Worm (Caenorhabditis elegans): ENCODE data around the gene str-252.

The str-252 gene

DNA sequence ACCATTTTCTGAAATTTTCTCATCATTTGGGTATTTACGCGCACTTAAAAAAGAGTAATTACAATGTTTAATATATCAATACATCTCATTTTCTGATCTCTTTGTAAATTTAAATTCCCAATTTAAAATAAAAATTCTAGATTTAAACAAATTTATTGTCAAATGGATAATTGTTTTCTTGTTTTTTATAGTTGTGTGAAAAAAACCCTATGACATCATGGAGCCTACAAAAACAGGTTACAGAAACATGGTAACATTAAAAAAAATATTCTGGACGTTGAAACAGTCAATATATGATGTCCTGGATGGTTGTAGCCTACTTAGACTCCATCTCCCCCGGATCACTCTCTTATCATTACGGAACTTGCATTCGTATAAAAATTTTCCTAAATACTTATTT lies 26.8 kb upstream of the str-252 start, which contains the start of gene spp-12:
spp-12 (plus strand) TSS at position 301 of the 400 bp plus-strand sequence.
- TF ChIP-seq C04F5.9 (tag; optimal IDR thresholded peaks at IDR 0.05) (no peak), efl-1 (optimal IDR thresholded peaks at IDR 0.05) (no peak), efl-1 (GFP tag; optimal IDR thresholded peaks at IDR 0.05 in 1 of 2) (peak in 1 of 2 experiments; percentile 6)

DNA sequence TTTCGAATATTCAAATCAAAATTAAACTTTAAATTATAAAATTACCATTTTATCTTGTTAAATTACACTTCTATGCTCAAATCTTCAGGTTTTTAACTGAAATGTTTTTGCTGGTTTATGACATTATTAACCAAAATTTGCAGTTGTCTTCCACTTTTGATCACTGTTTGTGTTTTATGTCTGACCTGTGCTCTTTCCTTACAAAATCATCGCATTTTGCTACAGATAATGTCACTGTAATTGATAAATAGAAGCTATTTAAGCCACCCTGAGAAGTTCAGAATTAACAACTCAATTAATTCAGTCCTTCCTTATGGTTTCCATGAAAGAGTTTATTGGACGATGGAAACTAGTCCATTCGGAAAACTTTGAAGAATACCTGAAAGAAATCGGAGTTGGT lies 25.8 kb upstream of the str-252 start, which contains the start of gene lbp-8:
lbp-8 (plus strand) TSS at position 301 of the 400 bp plus-strand sequence.
- TF ChIP-seq nhr-237 (tag; optimal IDR thresholded peaks at IDR 0.05) (no peak), unc-130 (tag; optimal IDR thresholded peaks at IDR 0.05) (no peak)

DNA sequence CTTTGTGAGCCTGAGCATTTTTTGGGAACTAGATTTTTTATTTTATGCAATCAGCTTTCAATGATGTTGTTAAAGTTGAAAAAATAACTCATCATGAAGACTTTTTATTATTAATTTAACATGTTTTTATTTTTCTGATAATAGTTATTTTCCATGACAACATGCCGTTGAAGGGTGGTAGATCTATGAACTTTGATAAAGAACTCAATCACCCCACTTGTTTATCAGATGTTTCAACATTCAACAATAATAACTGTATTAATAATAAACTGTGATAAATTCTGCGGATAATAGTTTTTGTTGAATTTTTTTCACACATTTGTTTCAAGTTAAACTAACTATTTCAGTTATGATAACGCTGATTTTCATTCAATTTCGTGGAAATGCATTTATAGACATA lies 24.8 kb upstream of the str-252 start:
- TF ChIP-seq lin-15B (tag; optimal IDR thresholded peaks at IDR 0.05) (no peak), ceh-63 (GFP tag; optimal IDR thresholded peaks at IDR 0.05) (no peak), fos-1 (tag; optimal IDR thresholded peaks at IDR 0.05) (no peak), dsc-1 (tag; optimal IDR thresholded peaks at IDR 0.05) (no peak), aly-2 (tag; optimal IDR thresholded peaks at IDR 0.05) (no peak), nhr-20 (tag; optimal IDR thresholded peaks at IDR 0.05) (peak; percentile 33), pqm-1 (tag; optimal IDR thresholded peaks at IDR 0.05) (no peak), nhr-71 (tag; optimal IDR thresholded peaks at IDR 0.05) (peak; percentile 40), zip-4 (GFP tag; optimal IDR thresholded peaks at IDR 0.05) (no peak), nhr-28 (tag; optimal IDR thresholded peaks at IDR 0.05) (no peak), ztf-11 (tag; optimal IDR thresholded peaks at IDR 0.05) (no peak), snpc-4 (tag; optimal IDR thresholded peaks at IDR 0.05) (no peak), mab-9 (GFP tag; IDR thresholded peaks at IDR 0.05) (no peak), elt-2 (tag; optimal IDR thresholded peaks at IDR 0.05) (peak; percentile 59), egl-27 (tag; optimal IDR thresholded peaks at IDR 0.05) (no peak), unc-62 (GFP tag; optimal IDR thresholded peaks at IDR 0.05) (no peak), pag-3 (tag; optimal IDR thresholded peaks at IDR 0.05; ENCODE audit: borderline replicate concordance, insufficient read depth) (no peak), pax-3 (tag; optimal IDR thresholded peaks at IDR 0.05) (no peak), nhr-19 (GFP tag; conservative IDR thresholded peaks at IDR 0.05) (0 out of 2 replicates have a peak, but pooled peaks have one; percentile 13), unc-98 (GFP tag; IDR thresholded peaks at IDR 0.05) (no peak), nhr-85 (tag) (peak; percentile 63), mdl-1 (tag; optimal IDR thresholded peaks at IDR 0.05) (no peak), ceh-90 (tag; optimal IDR thresholded peaks at IDR 0.05) (no peak), sptf-1 (tag; optimal IDR thresholded peaks at IDR 0.05) (no peak), alr-1 (tag; optimal IDR thresholded peaks at IDR 0.05; ENCODE audit: borderline replicate concordance) (no peak), fkh-10 (GFP tag; optimal IDR thresholded peaks at IDR 0.05) (no peak), efl-3 (GFP tag; optimal IDR thresholded peaks at IDR 0.05) (no peak), F16B12.6 (tag; optimal IDR thresholded peaks at IDR 0.05) (no peak)

DNA sequence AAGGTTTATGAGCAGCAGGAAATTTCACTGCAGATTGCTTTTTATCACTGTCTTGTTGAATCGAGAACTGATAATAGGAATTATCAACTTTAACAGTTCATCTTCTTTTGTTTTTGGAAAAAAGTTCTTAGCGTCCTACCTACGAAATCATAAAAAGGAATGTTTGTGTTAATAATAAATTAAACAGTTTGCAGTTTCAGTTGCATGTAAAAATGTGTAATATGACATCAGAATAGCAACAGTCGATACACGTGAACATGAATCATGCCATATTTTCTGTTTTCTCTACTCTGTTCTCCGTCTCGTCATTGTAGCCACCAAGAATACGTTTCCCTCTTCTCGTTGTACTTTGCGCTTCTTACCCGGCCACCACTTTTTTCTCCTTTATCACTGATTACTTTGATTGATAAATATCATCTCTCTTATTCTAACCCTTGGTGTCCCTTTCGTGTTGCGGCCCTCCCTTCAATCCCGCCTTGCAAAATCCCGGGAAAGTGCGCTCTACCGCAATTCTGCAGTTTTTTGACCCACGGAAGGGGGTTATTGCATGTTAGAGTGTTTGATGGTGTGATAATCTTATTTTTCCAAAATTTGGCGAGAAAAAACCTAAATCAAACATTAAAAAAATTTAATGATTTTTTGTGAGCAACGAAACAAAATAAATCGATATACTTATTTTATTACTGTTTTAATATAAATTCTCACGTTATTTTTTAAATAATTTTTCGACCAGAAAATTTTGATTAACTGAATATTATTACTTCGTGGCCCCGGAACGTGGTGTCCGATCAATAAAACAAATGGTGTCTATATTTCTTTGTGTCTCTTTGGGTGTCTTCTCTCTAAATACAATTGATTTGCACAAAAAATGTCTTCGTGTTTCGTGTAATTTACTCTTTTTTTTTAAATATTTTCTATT lies 23.6 kb upstream of the str-252 start, which contains the start of gene sptl-3:
sptl-3 (plus strand) TSS at position 869 of the 919 bp plus-strand sequence.
- TF ChIP-seq snu-23 (GFP tag; optimal IDR thresholded peaks at IDR 0.05) (peak; percentile 65), nhr-19 (GFP tag; conservative IDR thresholded peaks at IDR 0.05) (peak; percentile 53), mep-1 (tag; optimal IDR thresholded peaks at IDR 0.05) (peak; percentile 46), elt-2 (tag; optimal IDR thresholded peaks at IDR 0.05) (peak; percentile 77), blmp-1 (tag; optimal IDR thresholded peaks at IDR 0.05) (peak; percentile 83), lin-35 (GFP tag; optimal IDR thresholded peaks at IDR 0.05) (peak; percentile 23 to 57), ceh-8 (GFP tag; optimal IDR thresholded peaks at IDR 0.05) (no peak), lsy-2 (tag; optimal IDR thresholded peaks at IDR 0.05) (peak in 1 of 2 experiments; percentile 42), fkh-10 (GFP tag; optimal IDR thresholded peaks at IDR 0.05) (no peak), vab-15 (tag; optimal IDR thresholded peaks at IDR 0.05) (no peak), lin-14 (GFP tag; optimal IDR thresholded peaks at IDR 0.05) (peak; percentile 69), nhr-71 (tag; optimal IDR thresholded peaks at IDR 0.05) (peak; percentile 75), aly-2 (tag; optimal IDR thresholded peaks at IDR 0.05) (no peak), mdl-1 (tag; optimal IDR thresholded peaks at IDR 0.05) (peak in 1 of 2 experiments; percentile 61), dpl-1 (GFP tag; optimal IDR thresholded peaks at IDR 0.05) (peak in 2 of 3 experiments; percentile 22 to 55), rnt-1 (tag; optimal IDR thresholded peaks at IDR 0.05) (peak; percentile 43), hlh-4 (tag; optimal IDR thresholded peaks at IDR 0.05) (no peak), ces-1 (GFP tag; optimal IDR thresholded peaks at IDR 0.05) (no peak), nhr-90 (tag; optimal IDR thresholded peaks at IDR 0.05; ENCODE audit: poor library complexity) (peak; percentile 14)
